Fruit fly (Drosophila melanogaster): ENCODE measurements around the gene Rchy1.
A peak's percentile ranks its signal among the peaks of the same experiment; 100 is the strongest.

Rchy1 gene

dm6 chr2L:6471978-6472776 lies 6.7 kb upstream of the Rchy1 start:
- TF ChIP-seq CG11617 (GFP tag; optimal IDR thresholded peaks at IDR 0.05) (peak; percentile 26), cic (GFP tag; optimal IDR thresholded peaks at IDR 0.05) (peak; percentile 82), Mnt (GFP tag; optimal IDR thresholded peaks at IDR 0.05) (peak; percentile 62), CG7045 (GFP tag; optimal IDR thresholded peaks at IDR 0.05) (peak; percentile 38), tj (GFP tag; optimal IDR thresholded peaks at IDR 0.05) (no peak), toe (GFP tag; optimal IDR thresholded peaks at IDR 0.05) (peak; percentile 6), CG7101 (tag; optimal IDR thresholded peaks at IDR 0.05) (no peak), CG33017 (tag; optimal IDR thresholded peaks at IDR 0.05) (peak; percentile 30)

- no peak for TF ChIP-seq bab1 (GFP tag; optimal IDR thresholded peaks at IDR 0.05)
- TF ChIP-seq Clk (GFP tag; optimal IDR thresholded peaks at IDR 0.05): no peak
- no peak for TF ChIP-seq toe (GFP tag; optimal IDR thresholded peaks at IDR 0.05)
These were observed 4.7 kb upstream of the Rchy1 start for dm6 chr2L:6470100-6470644.

dm6 chr2L:6467509-6467908 lies 2.0 kb upstream of the Rchy1 start, which contains the start of gene HemK1:
TSS of gene HemK1 (minus strand) at chr2L:6467698.
- no peak for TF ChIP-seq tj (GFP tag; optimal IDR thresholded peaks at IDR 0.05)
- TF ChIP-seq CG7101 (tag; optimal IDR thresholded peaks at IDR 0.05): peak; percentile 37
- peak; percentile 64 for TF ChIP-seq bab1 (GFP tag; optimal IDR thresholded peaks at IDR 0.05)

- TF ChIP-seq tj (GFP tag; optimal IDR thresholded peaks at IDR 0.05) (no peak), CG5204 (GFP tag; optimal IDR thresholded peaks at IDR 0.05) (no peak), CG11617 (GFP tag; optimal IDR thresholded peaks at IDR 0.05) (no peak), ovo (GFP tag; optimal IDR thresholded peaks at IDR 0.05) (no peak)
These were observed 689 bp downstream of the Rchy1 start for dm6 chr2L:6464780-6465179.

- TF ChIP-seq tj (GFP tag; optimal IDR thresholded peaks at IDR 0.05): no peak
- TF ChIP-seq Mnt (GFP tag; optimal IDR thresholded peaks at IDR 0.05): no peak
- no peak for TF ChIP-seq Hr96 (GFP tag; optimal IDR thresholded peaks at IDR 0.05)
- TF ChIP-seq ovo (GFP tag; optimal IDR thresholded peaks at IDR 0.05): no peak
- TF ChIP-seq CG14711 (tag; optimal IDR thresholded peaks at IDR 0.05): no peak
- no peak for TF ChIP-seq CG7045 (GFP tag; optimal IDR thresholded peaks at IDR 0.05)
- TF ChIP-seq CG33017 (tag; optimal IDR thresholded peaks at IDR 0.05): no peak
- TF ChIP-seq CG12768 (GFP tag; optimal IDR thresholded peaks at IDR 0.05): no peak
- no peak for TF ChIP-seq Clk (GFP tag; optimal IDR thresholded peaks at IDR 0.05)
- no peak for TF ChIP-seq Crg-1 (GFP tag; optimal IDR thresholded peaks at IDR 0.05)
- no peak for TF ChIP-seq pad (GFP tag; optimal IDR thresholded peaks at IDR 0.05)
- no peak for TF ChIP-seq CG5204 (GFP tag; optimal IDR thresholded peaks at IDR 0.05)
- TF ChIP-seq CG11617 (GFP tag; optimal IDR thresholded peaks at IDR 0.05): no peak
- TF ChIP-seq cic (GFP tag; optimal IDR thresholded peaks at IDR 0.05): no peak
- TF ChIP-seq CG1620 (GFP tag; optimal IDR thresholded peaks at IDR 0.05): no peak
- no peak for TF ChIP-seq CG7101 (tag; optimal IDR thresholded peaks at IDR 0.05)
- TF ChIP-seq kay (GFP tag; ENCODE audit: borderline replicate concordance): no peak
- no peak for TF ChIP-seq bab1 (GFP tag; optimal IDR thresholded peaks at IDR 0.05)
- no peak for TF ChIP-seq cnc (optimal IDR thresholded peaks at IDR 0.05)
- TF ChIP-seq toe (GFP tag; optimal IDR thresholded peaks at IDR 0.05): no peak
These were observed 1.2 kb downstream of the Rchy1 start for dm6 chr2L:6464270-6464669.

- no peak for TF ChIP-seq CG11617 (GFP tag; optimal IDR thresholded peaks at IDR 0.05)
- TF ChIP-seq toe (GFP tag; optimal IDR thresholded peaks at IDR 0.05): no peak
- TF ChIP-seq CG7101 (tag; optimal IDR thresholded peaks at IDR 0.05): no peak
- TF ChIP-seq cnc (optimal IDR thresholded peaks at IDR 0.05): no peak
- no peak for TF ChIP-seq CG33017 (tag; optimal IDR thresholded peaks at IDR 0.05)
- TF ChIP-seq bab1 (GFP tag; optimal IDR thresholded peaks at IDR 0.05): no peak
- TF ChIP-seq CG7045 (GFP tag; optimal IDR thresholded peaks at IDR 0.05): no peak
- no peak for TF ChIP-seq CG5204 (GFP tag; optimal IDR thresholded peaks at IDR 0.05)
- no peak for TF ChIP-seq ovo (GFP tag; optimal IDR thresholded peaks at IDR 0.05)
- TF ChIP-seq CG14711 (tag; optimal IDR thresholded peaks at IDR 0.05): no peak
- no peak for TF ChIP-seq kay (GFP tag; ENCODE audit: borderline replicate concordance)
- TF ChIP-seq cic (GFP tag; optimal IDR thresholded peaks at IDR 0.05): no peak
- no peak for TF ChIP-seq Mnt (GFP tag; optimal IDR thresholded peaks at IDR 0.05)
These were observed 2.1 kb downstream of the Rchy1 start for dm6 chr2L:6463392-6463791.

- no peak for TF ChIP-seq CG7045 (GFP tag; optimal IDR thresholded peaks at IDR 0.05)
- no peak for TF ChIP-seq CG12768 (GFP tag; optimal IDR thresholded peaks at IDR 0.05)
- no peak for TF ChIP-seq cnc (optimal IDR thresholded peaks at IDR 0.05)
- TF ChIP-seq Crg-1 (GFP tag; optimal IDR thresholded peaks at IDR 0.05): no peak
- no peak for TF ChIP-seq CG5204 (GFP tag; optimal IDR thresholded peaks at IDR 0.05)
- no peak for TF ChIP-seq CG11617 (GFP tag; optimal IDR thresholded peaks at IDR 0.05)
- no peak for TF ChIP-seq Mnt (GFP tag; optimal IDR thresholded peaks at IDR 0.05)
- TF ChIP-seq bab1 (GFP tag; optimal IDR thresholded peaks at IDR 0.05): no peak
- no peak for TF ChIP-seq Hr96 (GFP tag; optimal IDR thresholded peaks at IDR 0.05)
- no peak for TF ChIP-seq Clk (GFP tag; optimal IDR thresholded peaks at IDR 0.05)
These were observed 3.2 kb downstream of the Rchy1 start for dm6 chr2L:6462259-6462658.
